Worm (Caenorhabditis elegans): Measurements from ENCODE around the gene tps-2.
A peak's percentile ranks its signal among the peaks of the same experiment; 100 is the strongest.

tps-2 gene

DNA sequence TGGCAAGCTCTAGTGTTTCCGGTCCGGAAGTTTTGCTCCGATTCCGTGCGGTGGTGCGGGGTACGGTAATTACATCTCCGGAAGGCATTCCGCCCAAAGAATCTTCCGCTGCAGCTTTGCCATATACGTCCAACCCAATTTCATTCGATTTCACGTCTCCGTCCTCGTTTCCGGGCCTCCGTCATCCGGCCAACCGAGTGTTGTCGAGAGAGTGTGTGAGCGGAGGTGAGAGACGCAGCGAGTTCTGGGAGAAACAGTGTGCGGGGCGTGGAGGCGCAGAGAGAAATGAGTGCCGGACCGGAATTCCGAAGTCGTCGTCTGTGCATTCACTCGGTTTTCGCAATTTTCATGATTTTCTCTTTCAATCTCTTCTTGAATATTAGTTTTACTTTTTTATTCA lies 31.4 kb upstream of the tps-2 start:
- TF ChIP-seq C04F5.9 (tag; optimal IDR thresholded peaks at IDR 0.05), result no peak
- TF ChIP-seq F16B12.6 (tag; optimal IDR thresholded peaks at IDR 0.05), result no peak
- TF ChIP-seq tbx-2 (tag; optimal IDR thresholded peaks at IDR 0.05), result peak; percentile 50
- no peak for TF ChIP-seq snu-23 (GFP tag; optimal IDR thresholded peaks at IDR 0.05)
- no peak for TF ChIP-seq ceh-8 (GFP tag; optimal IDR thresholded peaks at IDR 0.05)
- TF ChIP-seq unc-98 (GFP tag; IDR thresholded peaks at IDR 0.05), result no peak
- TF ChIP-seq egl-13 (tag; optimal IDR thresholded peaks at IDR 0.05), result peak; percentile 41
- peak; percentile 11 for TF ChIP-seq unc-86 (tag; optimal IDR thresholded peaks at IDR 0.05)
- TF ChIP-seq ets-5 (GFP tag; IDR thresholded peaks at IDR 0.05), result no peak
- TF ChIP-seq lin-39 (tag; optimal IDR thresholded peaks at IDR 0.05), result no peak
- TF ChIP-seq snpc-4 (tag; optimal IDR thresholded peaks at IDR 0.05), result no peak
- TF ChIP-seq nhr-19 (GFP tag; conservative IDR thresholded peaks at IDR 0.05), result no peak
- TF ChIP-seq nhr-47 (tag; optimal IDR thresholded peaks at IDR 0.05), result peak; percentile 36
- TF ChIP-seq irx-1 (tag; optimal IDR thresholded peaks at IDR 0.05), result peak; percentile 53
- peak; percentile 3 for TF ChIP-seq skn-1 (tag; optimal IDR thresholded peaks at IDR 0.05)
- TF ChIP-seq mab-9 (GFP tag; IDR thresholded peaks at IDR 0.05), result no peak
- no peak for TF ChIP-seq ceh-88 (GFP tag; IDR thresholded peaks at IDR 0.05)
- no peak for TF ChIP-seq hlh-17 (GFP tag; optimal IDR thresholded peaks at IDR 0.05; ENCODE audit: borderline replicate concordance)
- no peak for TF ChIP-seq fkh-8 (tag; optimal IDR thresholded peaks at IDR 0.05)
- TF ChIP-seq isw-1 (GFP tag; IDR thresholded peaks at IDR 0.05), result peak; percentile 20
- TF ChIP-seq nhr-20 (tag; optimal IDR thresholded peaks at IDR 0.05), result no peak
- TF ChIP-seq jun-1 (tag; optimal IDR thresholded peaks at IDR 0.05), result no peak
- TF ChIP-seq elt-2 (tag; optimal IDR thresholded peaks at IDR 0.05), result no peak
- TF ChIP-seq fkh-10 (GFP tag; optimal IDR thresholded peaks at IDR 0.05), result peak; percentile 68
- no peak for TF ChIP-seq alr-1 (tag; optimal IDR thresholded peaks at IDR 0.05; ENCODE audit: borderline replicate concordance)
- no peak for TF ChIP-seq dpl-1 (GFP tag; optimal IDR thresholded peaks at IDR 0.05)
- peak; percentile 22 for TF ChIP-seq swsn-7 (tag; optimal IDR thresholded peaks at IDR 0.05)
- TF ChIP-seq nhr-28 (tag; optimal IDR thresholded peaks at IDR 0.05), result no peak
- no peak for TF ChIP-seq tlp-1 (tag; optimal IDR thresholded peaks at IDR 0.05)
- no peak for TF ChIP-seq ceh-63 (GFP tag; optimal IDR thresholded peaks at IDR 0.05)
- peak; percentile 40 for TF ChIP-seq blmp-1 (tag; optimal IDR thresholded peaks at IDR 0.05)
- no peak for TF ChIP-seq Y116A8C.19 (tag; optimal IDR thresholded peaks at IDR 0.05; ENCODE audit: borderline replicate concordance)
- TF ChIP-seq pqm-1 (tag; optimal IDR thresholded peaks at IDR 0.05), result no peak
- TF ChIP-seq efl-1 (optimal IDR thresholded peaks at IDR 0.05), result peak; percentile 32 to 70
- peak; percentile 9 to 66 for TF ChIP-seq efl-1 (GFP tag; optimal IDR thresholded peaks at IDR 0.05 in 1 of 2)
- no peak for TF ChIP-seq ztf-4 (tag; optimal IDR thresholded peaks at IDR 0.05)
- TF ChIP-seq xbp-1 (tag; optimal IDR thresholded peaks at IDR 0.05), result no peak
- TF ChIP-seq mep-1 (tag; optimal IDR thresholded peaks at IDR 0.05), result no peak
- TF ChIP-seq nhr-85 (tag), result peak; percentile 48
- no peak for TF ChIP-seq elt-3 (tag; optimal IDR thresholded peaks at IDR 0.05)
- peak; percentile 48 for TF ChIP-seq nhr-71 (tag; optimal IDR thresholded peaks at IDR 0.05)
- TF ChIP-seq lsy-2 (tag; optimal IDR thresholded peaks at IDR 0.05), result peak; percentile 11 to 33
- TF ChIP-seq lin-14 (GFP tag; optimal IDR thresholded peaks at IDR 0.05), result peak; percentile 83
- no peak for TF ChIP-seq rnt-1 (tag; optimal IDR thresholded peaks at IDR 0.05)
- no peak for TF ChIP-seq unc-130 (tag; optimal IDR thresholded peaks at IDR 0.05)
